Worm (Caenorhabditis elegans) whole organism, L3 larva: ENCODE data around the gene Y38E10A.1.

Experiments
- R02D3.7 ChIP-seq: fragments of 150-350 bp; optimal IDR thresholded peaks from 2 replicates; lab custom pipeline; 2014; ENCODE audit warnings: missing biosample characterization, missing genetic modification characterization
- ZK546.5 ChIP-seq: sonication (generic microtip); optimal IDR thresholded peaks from 2 replicates; lab custom pipeline; 2017; ENCODE audit warnings: missing biosample characterization, missing genetic modification characterization
- aly-2 ChIP-seq: fragments of 150-350 bp; optimal IDR thresholded peaks from 2 replicates; lab custom pipeline; 2014; ENCODE audit warnings: missing biosample characterization, missing genetic modification characterization
- ama-1 ChIP-seq: fragments of 150-350 bp; optimal IDR thresholded peaks from 2 replicates; lab custom pipeline; 2018
- ceh-16 ChIP-seq: sonication (generic microtip); optimal IDR thresholded peaks from 2 replicates; lab custom pipeline; 2017; ENCODE audit warnings: missing biosample characterization, missing genetic modification characterization
- ceh-28 ChIP-seq: fragments of 150-350 bp; optimal IDR thresholded peaks from 2 replicates; lab custom pipeline; 2014; ENCODE audit warnings: missing biosample characterization, missing genetic modification reagents, missing genetic modification characterization
- ceh-9 ChIP-seq: sonication (generic microtip); optimal IDR thresholded peaks from 2 replicates; lab custom pipeline; 2018; ENCODE audit warnings: missing biosample characterization, missing genetic modification characterization
- daf-12 ChIP-seq: fragments of 150-350 bp; optimal IDR thresholded peaks from 2 replicates; lab custom pipeline; 2014; ENCODE audit warnings: missing biosample characterization, missing genetic modification reagents, missing genetic modification characterization
- egl-27 ChIP-seq: sonication (generic microtip); optimal IDR thresholded peaks from 4 replicates; lab custom pipeline; 2017; ENCODE audit warnings: missing biosample characterization, missing genetic modification reagents, missing genetic modification characterization
- egl-5 ChIP-seq: fragments of 150-350 bp; optimal IDR thresholded peaks from 2 replicates; lab custom pipeline; 2017; ENCODE audit warnings: missing biosample characterization, missing genetic modification reagents, missing genetic modification characterization, inconsistent platforms
- elt-2 ChIP-seq: sonication (generic microtip); optimal IDR thresholded peaks from 2 replicates; lab custom pipeline; 2016; ENCODE audit warnings: missing genetic modification reagents, mild to moderate bottlenecking, missing genetic modification characterization, missing compliant biosample characterization
- elt-3 ChIP-seq, 3 experiments: fragments of 150-350 bp in 1 of 3; sonication (generic microtip) in 2 of 3; optimal IDR thresholded peaks; 2 replicates in 2 of 3; 4 replicates in 1 of 3; lab custom pipeline; 2014 to 2017; ENCODE audit warnings: missing biosample characterization in 3 of 3, missing genetic modification characterization in 3 of 3
- fkh-2 ChIP-seq: fragments of 150-350 bp; optimal IDR thresholded peaks from 2 replicates; lab custom pipeline; 2014; ENCODE audit warnings: missing biosample characterization, missing genetic modification reagents, missing genetic modification characterization
- fos-1 ChIP-seq: fragments of 150-350 bp; optimal IDR thresholded peaks from 2 replicates; lab custom pipeline; 2014; ENCODE audit warnings: missing biosample characterization, missing genetic modification characterization
- jun-1 ChIP-seq: fragments of 150-350 bp; optimal IDR thresholded peaks from 2 replicates; lab custom pipeline; 2014; ENCODE audit warnings: missing biosample characterization, missing genetic modification reagents, missing genetic modification characterization
- lin-39 ChIP-seq: fragments of 150-350 bp; optimal IDR thresholded peaks from 2 replicates; lab custom pipeline; 2018; ENCODE audit warnings: missing biosample characterization, missing genetic modification reagents, missing genetic modification characterization
- lsy-12 ChIP-seq: sonication (generic microtip); optimal IDR thresholded peaks from 2 replicates; lab custom pipeline; 2016; ENCODE audit warnings: mild to moderate bottlenecking, missing genetic modification characterization, missing compliant biosample characterization
- mdl-1 ChIP-seq: fragments of 150-350 bp; optimal IDR thresholded peaks from 2 replicates; lab custom pipeline; 2014; ENCODE audit warnings: missing biosample characterization, missing genetic modification characterization
- nfya-1 ChIP-seq: sonication (generic microtip); optimal IDR thresholded peaks from 2 replicates; lab custom pipeline; 2017; ENCODE audit warnings: missing genetic modification characterization, mild to moderate bottlenecking, missing compliant biosample characterization, antibody characterized with exemption, moderate library complexity; ENCODE audit not compliant: insufficient read depth
- nhr-12 ChIP-seq: fragments of 150-350 bp; optimal IDR thresholded peaks from 2 replicates; lab custom pipeline; 2014; ENCODE audit warnings: missing biosample characterization, missing genetic modification characterization
- nhr-237 ChIP-seq: fragments of 150-350 bp; optimal IDR thresholded peaks from 2 replicates; lab custom pipeline; 2014; ENCODE audit warnings: missing biosample characterization, missing genetic modification characterization
- nhr-28 ChIP-seq: fragments of 150-350 bp; optimal IDR thresholded peaks from 2 replicates; lab custom pipeline; 2014; ENCODE audit warnings: missing biosample characterization, missing genetic modification characterization
- nhr-67 ChIP-seq: fragments of 150-350 bp; optimal IDR thresholded peaks from 2 replicates; lab custom pipeline; 2014; ENCODE audit warnings: missing biosample characterization, missing genetic modification characterization
- nhr-76 ChIP-seq: fragments of 150-350 bp; sonication (generic microtip); optimal IDR thresholded peaks from 5 replicates; lab custom pipeline; 2014; ENCODE audit warnings: missing biosample characterization, missing genetic modification characterization
- nhr-77 ChIP-seq: fragments of 150-350 bp; optimal IDR thresholded peaks from 2 replicates; lab custom pipeline; 2014; ENCODE audit warnings: missing biosample characterization, missing genetic modification characterization
- pha-4 ChIP-seq: fragments of 150-350 bp; optimal IDR thresholded peaks from 2 replicates; lab custom pipeline; 2014; ENCODE audit warnings: missing biosample characterization, missing genetic modification reagents, missing genetic modification characterization
- pqm-1 ChIP-seq: fragments of 150-350 bp; optimal IDR thresholded peaks from 2 replicates; lab custom pipeline; 2017; ENCODE audit warnings: missing biosample characterization, missing genetic modification characterization, inconsistent platforms
- sea-2 ChIP-seq: fragments of 150-350 bp; sonication (generic microtip); optimal IDR thresholded peaks from 4 replicates; lab custom pipeline; 2014; ENCODE audit warnings: missing biosample characterization, missing genetic modification reagents, missing genetic modification characterization
- skn-1 ChIP-seq: fragments of 150-350 bp; optimal IDR thresholded peaks from 2 replicates; lab custom pipeline; 2014; ENCODE audit warnings: missing biosample characterization, missing genetic modification characterization
- snpc-4 ChIP-seq: fragments of 150-350 bp; optimal IDR thresholded peaks from 2 replicates; lab custom pipeline; 2014; ENCODE audit warnings: missing biosample characterization, missing genetic modification characterization
- tbx-2 ChIP-seq: sonication (generic microtip); optimal IDR thresholded peaks from 2 replicates; lab custom pipeline; 2016; ENCODE audit warnings: mild to moderate bottlenecking, missing genetic modification characterization, missing compliant biosample characterization
- unc-62 ChIP-seq: fragments of 150-350 bp; sonication (generic microtip); optimal IDR thresholded peaks from 4 replicates; lab custom pipeline; 2014; ENCODE audit warnings: missing biosample characterization, missing genetic modification reagents, missing genetic modification characterization
- ztf-4 ChIP-seq: fragments of 150-350 bp; optimal IDR thresholded peaks from 2 replicates; lab custom pipeline; 2014; ENCODE audit warnings: missing biosample characterization, missing genetic modification characterization

Gene Y38E10A.1

DNA sequence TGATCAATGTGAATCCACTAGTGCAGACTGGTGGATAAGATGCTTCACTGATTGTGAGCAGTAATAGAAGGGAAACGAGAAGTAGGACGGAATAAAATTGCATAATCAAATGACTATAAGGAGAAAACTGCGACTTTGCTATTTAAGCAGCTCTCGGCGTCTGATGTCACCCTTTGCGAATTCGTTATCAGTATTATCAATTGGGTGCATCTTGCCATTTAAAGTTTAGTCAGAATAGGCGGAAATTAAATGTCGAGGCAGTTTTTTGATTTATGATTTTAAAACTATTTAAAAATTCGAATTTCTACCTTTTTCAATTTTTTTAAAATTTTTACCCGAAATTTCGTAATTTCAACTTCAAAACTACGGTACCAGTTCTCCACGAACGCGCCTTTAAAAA lies 10.5 kb upstream of the Y38E10A.1 start, which contains the start of gene clec-4:
Gene clec-4, minus strand, starts transcription at position 162 of the 400 bp plus-strand sequence.
- TF ChIP-seq pqm-1 (tag; lab: Kevin White, UChicago) (peak; percentile 63), elt-2 (tag; lab: Kevin White, UChicago) (peak; percentile 31), ceh-16 (tag; lab: Kevin White, UChicago) (no peak)

DNA sequence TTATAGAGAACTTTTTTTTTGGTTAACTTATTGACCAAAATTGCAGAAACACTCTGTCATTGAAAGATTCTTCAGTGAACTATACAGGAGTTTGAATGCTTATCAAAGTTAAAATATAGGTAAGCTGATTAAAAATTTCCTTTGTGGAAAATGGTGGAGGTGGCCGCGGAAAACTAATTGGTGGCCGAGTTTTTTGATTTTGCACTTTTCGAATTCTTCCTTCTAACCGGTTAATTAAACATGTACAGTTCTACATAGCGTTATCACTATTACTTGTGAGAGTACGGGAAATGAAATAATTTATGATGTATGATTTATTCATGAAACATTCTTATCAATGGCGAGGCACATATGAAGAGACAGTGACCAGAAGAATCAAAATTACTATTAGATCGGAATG lies 7.3 kb upstream of the Y38E10A.1 start, which contains the start of gene clec-8:
Gene clec-8, minus strand, starts transcription at position 308 of the 400 bp plus-strand sequence.
- TF ChIP-seq nhr-237 (tag; lab: Kevin White, UChicago): no peak
- no peak for TF ChIP-seq ama-1
- TF ChIP-seq nhr-76 (tag; lab: Kevin White, UChicago): no peak
- TF ChIP-seq daf-12: no peak
- no peak for TF ChIP-seq ceh-9 (tag; lab: Kevin White, UChicago)
- no peak for TF ChIP-seq sea-2 (GFP tag; lab: Kevin White, UChicago)
- no peak for TF ChIP-seq nfya-1 (tag; lab: Kevin White, UChicago)
- TF ChIP-seq nhr-12 (tag; lab: Kevin White, UChicago): no peak
- peak; percentile 74 for TF ChIP-seq elt-2 (tag; lab: Kevin White, UChicago)
- no peak for TF ChIP-seq fos-1 (tag; lab: Kevin White, UChicago)
- TF ChIP-seq mdl-1 (tag; lab: Kevin White, UChicago): no peak
- TF ChIP-seq ceh-16 (tag; lab: Kevin White, UChicago): no peak
- no peak for TF ChIP-seq ZK546.5 (tag; lab: Kevin White, UChicago)
- TF ChIP-seq aly-2 (tag; lab: Kevin White, UChicago): no peak
- no peak for TF ChIP-seq nhr-67 (tag; lab: Kevin White, UChicago)
- no peak for TF ChIP-seq ztf-4
- TF ChIP-seq jun-1 (tag; lab: Kevin White, UChicago): no peak
- peak; percentile 74 for TF ChIP-seq pqm-1 (tag; lab: Kevin White, UChicago)
- no peak for TF ChIP-seq unc-62 (GFP tag; lab: Kevin White, UChicago)
- TF ChIP-seq fkh-2 (tag; lab: Kevin White, UChicago): no peak
- TF ChIP-seq nhr-28 (tag; lab: Kevin White, UChicago): no peak
- no peak for TF ChIP-seq elt-3 (tag; optimal IDR thresholded peaks at IDR 0.05; lab: Kevin White, UChicago)
- TF ChIP-seq skn-1 (tag; lab: Kevin White, UChicago): no peak
- no peak for TF ChIP-seq nhr-77 (tag; lab: Kevin White, UChicago)
- TF ChIP-seq egl-5 (tag; lab: Kevin White, UChicago): no peak
- peak; percentile 27 for TF ChIP-seq ceh-28

DNA sequence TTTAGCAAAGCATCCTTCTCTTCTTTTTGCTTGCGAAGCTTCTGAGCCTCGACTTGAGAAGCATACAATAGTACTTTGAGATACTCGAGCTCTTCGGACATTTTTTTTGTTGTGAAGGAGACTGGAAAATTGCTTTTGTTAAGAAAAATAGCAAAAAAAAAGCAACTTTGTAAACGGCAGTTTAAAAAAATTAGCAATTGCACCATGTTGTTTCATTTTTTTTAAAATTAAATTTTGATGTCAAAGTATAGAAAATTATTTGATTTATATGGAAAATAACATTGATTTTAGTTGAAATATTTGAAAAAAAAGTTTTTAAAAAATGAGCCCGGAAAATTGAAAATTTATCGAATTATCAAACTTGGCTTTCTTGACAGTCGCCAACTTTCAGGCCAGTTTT lies 4.2 kb upstream of the Y38E10A.1 start, which contains the start of gene Y38E10A.3:
Gene Y38E10A.3, minus strand, starts transcription at position 101 of the 400 bp plus-strand sequence.
- no peak for TF ChIP-seq aly-2 (tag; lab: Kevin White, UChicago)
- no peak for TF ChIP-seq egl-5 (tag; lab: Kevin White, UChicago)
- no peak for TF ChIP-seq mdl-1 (tag; lab: Kevin White, UChicago)
- no peak for TF ChIP-seq nhr-28 (tag; lab: Kevin White, UChicago)

DNA sequence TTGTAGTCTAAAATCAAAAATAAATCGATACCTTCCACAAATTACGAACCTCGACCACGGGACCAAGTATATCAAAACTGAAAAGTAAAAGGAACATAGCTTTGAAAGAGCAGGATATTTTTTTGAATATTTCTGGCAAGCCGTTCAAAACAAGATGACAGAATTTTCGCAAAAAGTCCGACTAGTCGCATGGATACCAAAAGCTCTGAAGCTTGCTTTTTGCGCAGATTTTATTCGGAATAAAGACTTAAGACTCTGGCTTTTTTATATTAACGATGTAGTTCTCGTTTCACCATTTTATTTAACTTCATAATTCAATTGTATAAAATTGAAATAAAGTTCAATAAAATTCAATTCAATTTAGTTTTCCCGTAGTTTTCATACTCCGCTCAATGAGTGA lies 3.1 kb upstream of the Y38E10A.1 start, which contains the start of gene Y38E10A.2:
Gene Y38E10A.2, minus strand, starts transcription at position 101 of the 400 bp plus-strand sequence.
- TF ChIP-seq nhr-67 (tag; lab: Kevin White, UChicago) (no peak), ZK546.5 (tag; lab: Kevin White, UChicago) (no peak), fkh-2 (tag; lab: Kevin White, UChicago) (no peak), pqm-1 (tag; lab: Kevin White, UChicago) (no peak), skn-1 (tag; lab: Kevin White, UChicago) (no peak), pha-4 (tag; lab: Kevin White, UChicago) (no peak), mdl-1 (tag; lab: Kevin White, UChicago) (no peak), lsy-12 (no peak), lin-39 (tag; lab: Kevin White, UChicago) (no peak), jun-1 (tag; lab: Kevin White, UChicago) (no peak), snpc-4 (no peak), egl-27 (tag; lab: Kevin White, UChicago) (no peak), ceh-9 (tag; lab: Kevin White, UChicago) (no peak), fos-1 (tag; lab: Kevin White, UChicago) (no peak), nhr-237 (tag; lab: Kevin White, UChicago) (no peak), tbx-2 (tag; lab: Kevin White, UChicago) (no peak), aly-2 (tag; lab: Kevin White, UChicago) (no peak), R02D3.7 (tag; lab: Kevin White, UChicago) (no peak), ceh-28 (no peak), elt-3 (tag; optimal IDR thresholded peaks at IDR 0.05; lab: Kevin White, UChicago) (no peak)
- TF ChIP-seq, all 47 proteins: peak for 0
